Worm (Caenorhabditis elegans): ENCODE results near the gene enu-3.2.

DNA sequence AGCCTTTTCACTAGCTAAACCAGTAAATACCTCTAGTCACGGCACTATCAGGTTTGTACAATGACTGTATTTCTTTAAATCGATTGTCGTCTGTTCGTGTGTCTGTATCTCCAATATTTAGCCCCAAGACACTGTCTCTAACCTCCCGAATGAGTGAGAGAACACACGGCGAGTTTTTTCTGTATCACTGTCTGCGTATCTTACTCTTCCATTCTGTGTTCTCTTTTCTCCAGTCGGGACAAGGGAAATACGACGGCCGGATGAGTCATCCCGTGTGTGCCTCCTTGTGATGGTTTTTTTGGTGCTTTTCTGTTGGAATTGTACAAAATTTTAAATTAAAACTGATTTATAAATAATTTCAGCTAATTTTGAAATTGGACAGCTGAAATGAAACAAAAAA is 11.0 kb upstream of the enu-3.2 start:
- TF ChIP-seq skn-1 (tag; optimal IDR thresholded peaks at IDR 0.05) (peak; percentile 62), elt-2 (tag; optimal IDR thresholded peaks at IDR 0.05) (peak; percentile 58), ceh-16 (tag; optimal IDR thresholded peaks at IDR 0.05) (no peak), zag-1 (tag; optimal IDR thresholded peaks at IDR 0.05) (no peak), nhr-12 (tag; optimal IDR thresholded peaks at IDR 0.05) (no peak), nhr-11 (tag; optimal IDR thresholded peaks at IDR 0.05) (no peak), pha-4 (tag; optimal IDR thresholded peaks at IDR 0.05) (peak; percentile 90), egl-5 (tag; optimal IDR thresholded peaks at IDR 0.05) (no peak), lin-15B (tag; optimal IDR thresholded peaks at IDR 0.05) (peak; percentile 66), unc-62 (GFP tag; optimal IDR thresholded peaks at IDR 0.05) (no peak), nhr-25 (tag; optimal IDR thresholded peaks at IDR 0.05) (peak; percentile 65)

Measured in whole organism, L3 larva.